Fruit fly (Drosophila melanogaster) whole organism, wandering third instar larva: ENCODE results near the gene CG6700.

Experiments
- Abd-B ChIP-seq: fragments of >200 bp; optimal IDR thresholded peaks from 2 replicates; lab custom pipeline; 2017; ENCODE audit warnings: missing biosample characterization, missing genetic modification characterization
- CG32264 ChIP-seq: fragments of 200-800 bp; sonication (Bioruptor generic); optimal IDR thresholded peaks from 2 replicates; lab custom pipeline; 2016; ENCODE audit warnings: missing biosample characterization, missing genetic modification characterization
- CG9705 ChIP-seq: fragments of 200-800 bp; sonication (Bioruptor generic); optimal IDR thresholded peaks from 2 replicates; lab custom pipeline; 2018; ENCODE audit warnings: missing biosample characterization, mild to moderate bottlenecking, missing genetic modification characterization
- CrebA ChIP-seq: fragments of 200-800 bp; sonication (Bioruptor generic); optimal IDR thresholded peaks from 2 replicates; lab custom pipeline; 2016; ENCODE audit warnings: missing biosample characterization, mild to moderate bottlenecking, missing genetic modification characterization, borderline replicate concordance
- Dfd ChIP-seq: fragments of >200 bp; optimal IDR thresholded peaks from 2 replicates; lab custom pipeline; 2017; ENCODE audit warnings: missing biosample characterization, missing genetic modification characterization
- Dif ChIP-seq: fragments of 200-275, 200-300 bp; sonication (Bioruptor generic); optimal IDR thresholded peaks from 2 replicates; lab custom pipeline; 2018; ENCODE audit warnings: missing biosample characterization, missing genetic modification characterization; ENCODE audit not compliant: partially characterized antibody
- GATAd ChIP-seq: sonication (Bioruptor generic); optimal IDR thresholded peaks from 2 replicates; lab custom pipeline; 2016; ENCODE audit warnings: missing biosample characterization, missing genetic modification characterization
- HLH106 ChIP-seq: fragments of 200-800 bp; optimal IDR thresholded peaks from 3 replicates; lab custom pipeline; 2019; ENCODE audit warnings: missing biosample characterization, mild to moderate bottlenecking, missing genetic modification characterization, moderate library complexity
- Hnf4 ChIP-seq: fragments of 200-800 bp; sonication (Bioruptor generic); optimal IDR thresholded peaks from 2 replicates; lab custom pipeline; 2016; ENCODE audit warnings: missing biosample characterization, mild to moderate bottlenecking, missing genetic modification characterization
- Hr78 ChIP-seq: fragments of >200 bp; optimal IDR thresholded peaks from 2 replicates; lab custom pipeline; 2017; ENCODE audit warnings: missing biosample characterization, missing genetic modification characterization
- Hr83 ChIP-seq: fragments of 200-300 bp; sonication (Bioruptor generic); optimal IDR thresholded peaks from 2 replicates; lab custom pipeline; 2016; ENCODE audit warnings: missing biosample characterization, mild to moderate bottlenecking, missing genetic modification characterization, moderate library complexity; ENCODE audit not compliant: poor library complexity, severe bottlenecking
- Jra ChIP-seq: sonication (Bioruptor generic); optimal IDR thresholded peaks from 2 replicates; lab custom pipeline; 2016; ENCODE audit warnings: missing biosample characterization, missing genetic modification characterization
- Mio ChIP-seq: sonication (Bioruptor generic); optimal IDR thresholded peaks from 2 replicates; lab custom pipeline; 2016; ENCODE audit warnings: missing biosample characterization, missing genetic modification characterization
- Myc ChIP-seq: fragments of >200 bp; optimal IDR thresholded peaks from 2 replicates; lab custom pipeline; 2017
- N ChIP-seq: fragments of >200 bp; optimal IDR thresholded peaks from 2 replicates; lab custom pipeline; 2018; ENCODE audit warnings: missing biosample characterization, missing external identifiers, missing genetic modification characterization
- OdsH ChIP-seq: fragments of 200-800 bp; sonication (Bioruptor generic); optimal IDR thresholded peaks from 2 replicates; lab custom pipeline; 2016; ENCODE audit warnings: missing biosample characterization, mild to moderate bottlenecking, missing genetic modification characterization
- Rel ChIP-seq, 2 experiments: fragments of 200-800 bp; sonication (Bioruptor generic) in 1 of 2; optimal IDR thresholded peaks; 2 replicates in 1 of 2; 3 replicates in 1 of 2; lab custom pipeline; 2016 to 2019; ENCODE audit warnings: mild to moderate bottlenecking in 2 of 2, missing biosample characterization in 2 of 2, missing genetic modification characterization in 2 of 2, moderate library complexity in 1 of 2
- Sp1 ChIP-seq: fragments of 200-800 bp; sonication (Bioruptor generic); optimal IDR thresholded peaks from 3 replicates; lab custom pipeline; 2019; ENCODE audit warnings: missing biosample characterization, mild to moderate bottlenecking, missing genetic modification characterization, moderate library complexity
- Vsx2 ChIP-seq: fragments of 200-300, 225-300 bp; sonication (Bioruptor generic); optimal IDR thresholded peaks from 2 replicates; lab custom pipeline; 2018; ENCODE audit warnings: missing biosample characterization, missing genetic modification characterization; ENCODE audit not compliant: partially characterized antibody
- br ChIP-seq: fragments of 200-800 bp; sonication (Bioruptor generic); optimal IDR thresholded peaks from 2 replicates; lab custom pipeline; 2016; ENCODE audit warnings: missing biosample characterization, missing genetic modification characterization
- brk ChIP-seq: fragments of 200-800 bp; sonication (Bioruptor generic); optimal IDR thresholded peaks from 2 replicates; lab custom pipeline; 2016; ENCODE audit warnings: missing biosample characterization, mild to moderate bottlenecking, missing genetic modification characterization
- dl ChIP-seq, 2 experiments: fragments of 175-275, 200-275 bp in 1 of 2; fragments of 200-275 bp in 1 of 2; sonication (Bioruptor generic); optimal IDR thresholded peaks; lab custom pipeline; 2018; ENCODE audit warnings: mild to moderate bottlenecking in 2 of 2, missing biosample characterization in 2 of 2, missing genetic modification characterization in 2 of 2, moderate library complexity in 2 of 2; ENCODE audit not compliant: partially characterized antibody in 2 of 2, insufficient read depth in 1 of 2
- dmrt93B ChIP-seq: fragments of 200-800 bp; sonication (Bioruptor generic); optimal IDR thresholded peaks from 2 replicates; lab custom pipeline; 2018; ENCODE audit warnings: missing biosample characterization, mild to moderate bottlenecking, missing genetic modification characterization
- dsf ChIP-seq: sonication (Bioruptor generic); optimal IDR thresholded peaks from 2 replicates; lab custom pipeline; 2016; ENCODE audit warnings: missing biosample characterization, missing genetic modification characterization, borderline replicate concordance
- ey ChIP-seq: fragments of 200-800 bp; sonication (Bioruptor generic); optimal IDR thresholded peaks from 2 replicates; lab custom pipeline; 2016; ENCODE audit warnings: missing biosample characterization, missing genetic modification characterization
- foxo ChIP-seq, 2 experiments: fragments of 200-800 bp; sonication (Bioruptor generic); optimal IDR thresholded peaks; 2 replicates in 1 of 2; 3 replicates in 1 of 2; lab custom pipeline; 2016 to 2017; ENCODE audit warnings: missing biosample characterization in 2 of 2, missing genetic modification characterization in 2 of 2
- fru ChIP-seq: fragments of 200-800 bp; sonication (Bioruptor generic); optimal IDR thresholded peaks from 3 replicates; lab custom pipeline; 2016; ENCODE audit warnings: missing biosample characterization, mild to moderate bottlenecking, missing genetic modification characterization
- h ChIP-seq: fragments of 200-800 bp; sonication (Bioruptor generic); optimal IDR thresholded peaks from 3 replicates; lab custom pipeline; 2016; ENCODE audit warnings: missing biosample characterization, mild to moderate bottlenecking, missing genetic modification characterization
- jim ChIP-seq: fragments of 175-275, 200-325 bp; sonication (Bioruptor generic); optimal IDR thresholded peaks from 2 replicates; lab custom pipeline; 2016; ENCODE audit warnings: missing biosample characterization, mild to moderate bottlenecking, missing genetic modification characterization
- lola ChIP-seq: fragments of >200 bp; optimal IDR thresholded peaks from 2 replicates; lab custom pipeline; 2017; ENCODE audit warnings: missing biosample characterization, missing genetic modification characterization
- pan ChIP-seq: fragments of >200 bp; optimal IDR thresholded peaks from 2 replicates; lab custom pipeline; 2017
- psq ChIP-seq: fragments of 200-800 bp; sonication (Bioruptor generic); optimal IDR thresholded peaks from 3 replicates; lab custom pipeline; 2017; ENCODE audit warnings: missing biosample characterization, mild to moderate bottlenecking, missing genetic modification characterization, moderate library complexity
- rgr ChIP-seq: fragments of 200-800 bp; sonication (Bioruptor generic); optimal IDR thresholded peaks from 3 replicates; lab custom pipeline; 2016; ENCODE audit warnings: missing biosample characterization, mild to moderate bottlenecking, missing genetic modification characterization
- sage ChIP-seq: fragments of 200-800 bp; sonication (Bioruptor generic); optimal IDR thresholded peaks from 2 replicates; lab custom pipeline; 2016; ENCODE audit warnings: missing biosample characterization, mild to moderate bottlenecking, missing genetic modification characterization
- sv ChIP-seq: fragments of 200-800 bp; sonication (Bioruptor generic); optimal IDR thresholded peaks from 3 replicates; lab custom pipeline; 2016; ENCODE audit warnings: missing biosample characterization, missing genetic modification characterization
- tai ChIP-seq: sonication (Bioruptor generic); optimal IDR thresholded peaks from 2 replicates; lab custom pipeline; 2016; ENCODE audit warnings: missing biosample characterization, missing genetic modification characterization
- usp ChIP-seq: fragments of >200 bp; optimal IDR thresholded peaks from 2 replicates; lab custom pipeline; 2017; ENCODE audit warnings: missing biosample characterization, missing genetic modification characterization
- woc ChIP-seq: sonication (Bioruptor generic); optimal IDR thresholded peaks from 2 replicates; lab custom pipeline; 2016; ENCODE audit warnings: missing biosample characterization, mild to moderate bottlenecking, missing genetic modification characterization

The CG6700 gene

dm6 chr2L:10792072-10792471 is 50.3 kb downstream of the CG6700 start:
- TF ChIP-seq dsf (GFP tag; lab: Kevin White, UChicago) (no peak), CG32264 (GFP tag; lab: Kevin White, UChicago) (no peak), ey (GFP tag; lab: Kevin White, UChicago) (no peak), Dif (GFP tag; lab: Kevin White, UChicago) (no peak), jim (GFP tag; lab: Kevin White, UChicago) (no peak), Abd-B (no peak), CG9705 (GFP tag; lab: Kevin White, UChicago) (no peak), rgr (no peak), brk (GFP tag; lab: Kevin White, UChicago) (no peak), dmrt93B (no peak), tai (GFP tag; lab: Kevin White, UChicago) (no peak), dl (GFP tag; optimal IDR thresholded peaks at IDR 0.05; lab: Kevin White, UChicago; ENCODE audit: insufficient read depth in 1 of 2, partially characterized antibody in 2 of 2) (no peak), fru (no peak), Hnf4 (GFP tag; lab: Kevin White, UChicago) (no peak)

- TF ChIP-seq GATAd (GFP tag; lab: Kevin White, UChicago) (no peak), Jra (GFP tag; lab: Kevin White, UChicago) (no peak), CrebA (GFP tag; lab: Kevin White, UChicago) (peak; percentile 18), Hr78 (GFP tag; lab: Kevin White, UChicago) (no peak), brk (GFP tag; lab: Kevin White, UChicago) (no peak), pan (lab: Kevin White, UChicago) (no peak), OdsH (GFP tag; lab: Kevin White, UChicago) (peak; percentile 20), psq (peak; percentile 39), Sp1 (peak; percentile 68), N (GFP tag; lab: Kevin White, UChicago) (no peak), h (GFP tag; lab: Kevin White, UChicago) (peak; percentile 49), Hr83 (GFP tag; lab: Kevin White, UChicago) (no peak), CG9705 (GFP tag; lab: Kevin White, UChicago) (peak; percentile 31), lola (GFP tag; lab: Kevin White, UChicago) (no peak), dl (GFP tag; optimal IDR thresholded peaks at IDR 0.05; lab: Kevin White, UChicago; ENCODE audit: insufficient read depth in 1 of 2, partially characterized antibody in 2 of 2) (no peak), foxo (GFP tag; optimal IDR thresholded peaks at IDR 0.05; lab: Kevin White, UChicago) (peak in 1 of 2 experiments; percentile 72), tai (GFP tag; lab: Kevin White, UChicago) (no peak), fru (peak; percentile 90), ey (GFP tag; lab: Kevin White, UChicago) (peak; percentile 39), sv (GFP tag; lab: Kevin White, UChicago) (no peak), sage (GFP tag; lab: Kevin White, UChicago) (no peak), Mio (GFP tag; lab: Kevin White, UChicago) (no peak), Dfd (GFP tag; lab: Kevin White, UChicago) (no peak), jim (GFP tag; lab: Kevin White, UChicago) (no peak), woc (GFP tag; lab: Kevin White, UChicago) (peak; percentile 65), br (GFP tag; lab: Kevin White, UChicago) (peak; percentile 20), HLH106 (tag; lab: Kevin White, UChicago) (peak; percentile 62), dmrt93B (peak; percentile 6), usp (GFP tag; lab: Kevin White, UChicago) (no peak), CG32264 (GFP tag; lab: Kevin White, UChicago) (no peak), dsf (GFP tag; lab: Kevin White, UChicago) (no peak), Dif (GFP tag; lab: Kevin White, UChicago) (no peak), Myc (no peak), Hnf4 (GFP tag; lab: Kevin White, UChicago) (peak; percentile 35), Abd-B (no peak), Rel (GFP tag; optimal IDR thresholded peaks at IDR 0.05; lab: Kevin White, UChicago) (no peak), Rel (tag; optimal IDR thresholded peaks at IDR 0.05; lab: Kevin White, UChicago) (no peak), Vsx2 (GFP tag; lab: Kevin White, UChicago) (no peak), rgr (peak; percentile 9)
Measured at dm6 chr2L:10791343-10791742, 51.1 kb downstream of the CG6700 start.
